Fruit fly (Drosophila melanogaster): Measurements from ENCODE around the gene sima.

dm6 chr3R:30090261-30091006, 32.3 kb downstream of the sima start:
- TF ChIP-seq rn (GFP tag; IDR thresholded peaks at IDR 0.05) (no peak), EcR (GFP tag; optimal IDR thresholded peaks at IDR 0.05) (peak; percentile 83), CG17806 (tag; optimal IDR thresholded peaks at IDR 0.05) (no peak), Ets98B (GFP tag; IDR thresholded peaks at IDR 0.05) (no peak), CG10348 (GFP tag; IDR thresholded peaks at IDR 0.05) (no peak), CG15710 (tag; optimal IDR thresholded peaks at IDR 0.05) (peak; percentile 17), CG32121 (GFP tag; IDR thresholded peaks at IDR 0.05) (no peak), Snoo (tag; optimal IDR thresholded peaks at IDR 0.05) (no peak), CG34367 (tag; optimal IDR thresholded peaks at IDR 0.05) (no peak)

Data from whole organism, pupa.